Fruit fly (Drosophila melanogaster): Measurements from ENCODE around the gene Cpr78Cb.

DNA sequence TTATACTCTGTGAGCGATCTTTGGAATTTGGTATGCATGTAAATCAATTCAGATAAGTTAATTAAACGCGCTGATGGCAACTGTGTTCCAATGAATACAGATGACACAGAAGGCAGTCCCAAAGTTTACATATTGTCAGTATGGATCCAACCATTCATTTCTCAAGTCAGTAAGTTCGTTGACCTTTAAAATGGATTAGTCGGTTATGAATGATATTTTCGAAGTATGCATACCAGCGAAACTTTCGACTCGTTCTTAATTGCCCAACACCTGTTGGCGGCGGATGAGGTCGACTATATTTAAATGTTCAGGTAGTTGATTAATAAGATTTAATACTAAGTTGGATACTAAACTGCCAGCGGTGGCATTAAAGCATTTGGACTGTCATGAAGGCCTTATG, 4.0 kb upstream of the Cpr78Cb start:
- TF ChIP-seq Hr38 (GFP tag; optimal IDR thresholded peaks at IDR 0.05) (no peak), CG10669 (GFP tag; optimal IDR thresholded peaks at IDR 0.05) (no peak), Sox14 (GFP tag; optimal IDR thresholded peaks at IDR 0.05) (no peak), CG6163 (GFP tag; IDR thresholded peaks at IDR 0.05) (no peak), CG8319 (GFP tag; optimal IDR thresholded peaks at IDR 0.05) (no peak), CG3032 (tag; optimal IDR thresholded peaks at IDR 0.05) (no peak), CG1621 (tag; optimal IDR thresholded peaks at IDR 0.05) (no peak), fkh (GFP tag; optimal IDR thresholded peaks at IDR 0.05) (no peak), CG11762 (GFP tag; optimal IDR thresholded peaks at IDR 0.05; ENCODE audit: insufficient read depth) (no peak), achi (GFP tag; optimal IDR thresholded peaks at IDR 0.05) (no peak), CG11294 (GFP tag; IDR thresholded peaks at IDR 0.05) (no peak), OdsH (GFP tag; optimal IDR thresholded peaks at IDR 0.05) (no peak), CG16779 (tag; optimal IDR thresholded peaks at IDR 0.05) (no peak)
